Worm (Caenorhabditis elegans) whole organism, midembryonic: ENCODE measurements around the gene dpy-23.

Experiments
- T22C8.4 ChIP-seq: fragments of 200-800 bp; sonication (Bioruptor generic); IDR thresholded peaks from 2 replicates; pipeline ENCODE4 v1.3.6; 2022; ENCODE audit warnings: missing genetic modification characterization, missing compliant biosample characterization
- cog-1 ChIP-seq: sonication (generic microtip); optimal IDR thresholded peaks from 2 replicates; lab custom pipeline; 2016; ENCODE audit warnings: missing genetic modification characterization, missing compliant biosample characterization

DNA sequence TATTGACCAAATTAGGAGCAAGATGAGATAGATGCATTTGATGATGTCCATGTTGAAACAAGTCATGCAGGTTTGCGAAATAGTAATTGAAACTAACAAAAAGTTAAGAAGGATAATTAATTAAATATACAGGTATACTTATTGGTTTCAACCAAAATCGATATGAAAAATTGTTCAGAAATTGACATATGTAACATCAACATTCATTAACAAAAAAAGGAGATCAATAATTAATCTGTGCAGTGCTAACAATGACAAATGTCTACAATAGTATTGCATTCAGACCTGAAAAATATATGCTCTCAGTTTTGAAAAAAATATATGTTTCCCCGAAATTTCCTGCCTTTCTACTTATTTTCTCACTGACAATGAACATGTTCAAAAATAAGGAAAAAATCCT, 20.4 kb upstream of the dpy-23 start, which contains the start of gene R160.4:
- TF ChIP-seq cog-1 (tag; lab: Kevin White, UChicago) (no peak), T22C8.4 (GFP tag; lab: Robert Waterston, UW) (no peak)
